Fruit fly (Drosophila melanogaster) whole organism, embryonic: ENCODE measurements around the gene CG32816.

ENCODE experiments used
- ATbp ChIP-seq: fragments of 200-800 bp; sonication (Bioruptor generic); optimal IDR thresholded peaks from 2 replicates; lab custom pipeline; 2017; ENCODE audit warnings: missing biosample characterization, mild to moderate bottlenecking, missing genetic modification characterization, missing genetic modification reagents
- C15 ChIP-seq: fragments of 200-800 bp; sonication (Bioruptor generic); IDR thresholded peaks from 3 replicates; pipeline ENCODE4 v1.3.6; 2022; ENCODE audit warnings: missing biosample characterization, missing genetic modification characterization
- CG10267 ChIP-seq: fragments of 200-800 bp; sonication (Bioruptor generic); optimal IDR thresholded peaks from 2 replicates; lab custom pipeline; 2018; ENCODE audit warnings: missing biosample characterization, mild to moderate bottlenecking, missing genetic modification characterization, moderate library complexity
- CG10959 ChIP-seq: fragments of 200-800 bp; sonication (Bioruptor generic); IDR thresholded peaks from 2 replicates; pipeline ENCODE4 v1.3.6; 2022; ENCODE audit warnings: missing biosample characterization, missing genetic modification characterization
- CG11456 ChIP-seq: fragments of 200-800 bp; sonication (Bioruptor generic); IDR thresholded peaks from 3 replicates; pipeline ENCODE4 v1.3.6; 2022; ENCODE audit warnings: missing biosample characterization, missing genetic modification characterization
- CG11695 ChIP-seq: fragments of 200-800 bp; sonication (Bioruptor generic); IDR thresholded peaks from 3 replicates; pipeline ENCODE4 v1.3.6; 2022; ENCODE audit warnings: missing biosample characterization, missing genetic modification characterization
- CG13287 ChIP-seq: fragments of 200-800 bp; sonication (Bioruptor generic); IDR thresholded peaks from 2 replicates; pipeline ENCODE4 v1.3.6; 2022; ENCODE audit warnings: missing biosample characterization, missing genetic modification characterization; ENCODE audit not compliant: partially characterized antibody
- CG13296 ChIP-seq: fragments of 200-800 bp; sonication (Bioruptor generic); optimal IDR thresholded peaks from 3 replicates; lab custom pipeline; 2018; ENCODE audit warnings: missing biosample characterization, mild to moderate bottlenecking, missing genetic modification characterization
- CG14860 ChIP-seq: fragments of 200-800 bp; sonication (Bioruptor generic); IDR thresholded peaks from 3 replicates; pipeline ENCODE4 v1.3.6; 2022; ENCODE audit warnings: missing biosample characterization, missing genetic modification characterization; ENCODE audit not compliant: partially characterized antibody
- CG15073 ChIP-seq: fragments of 200-800 bp; sonication (Bioruptor generic); optimal IDR thresholded peaks from 2 replicates; lab custom pipeline; 2016; ENCODE audit warnings: missing biosample characterization, missing genetic modification characterization
- CG17359 ChIP-seq: fragments of 200-800 bp; sonication (Bioruptor generic); optimal IDR thresholded peaks from 3 replicates; lab custom pipeline; 2018; ENCODE audit warnings: missing biosample characterization, mild to moderate bottlenecking, missing genetic modification characterization, moderate library complexity
- CG17361 ChIP-seq: fragments of 200-800 bp; sonication (Bioruptor generic); IDR thresholded peaks from 3 replicates; pipeline ENCODE4 v1.3.6; 2022; ENCODE audit warnings: missing biosample characterization, missing genetic modification characterization
- CG17385 ChIP-seq: fragments of 200-800 bp; sonication (Bioruptor generic); optimal IDR thresholded peaks from 3 replicates; lab custom pipeline; 2018; ENCODE audit warnings: missing biosample characterization, mild to moderate bottlenecking, missing genetic modification characterization
- CG17802 ChIP-seq: fragments of 200-800 bp; sonication (Bioruptor generic); optimal IDR thresholded peaks from 2 replicates; lab custom pipeline; 2018; ENCODE audit warnings: missing biosample characterization, mild to moderate bottlenecking, missing genetic modification characterization, moderate library complexity
- CG18262 ChIP-seq: fragments of 200-800 bp; optimal IDR thresholded peaks from 3 replicates; lab custom pipeline; 2019; ENCODE audit warnings: missing biosample characterization, mild to moderate bottlenecking, missing genetic modification characterization, moderate library complexity
- CG18619 ChIP-seq: fragments of 200-800 bp; sonication (Bioruptor generic); optimal IDR thresholded peaks from 3 replicates; lab custom pipeline; 2017; ENCODE audit warnings: missing biosample characterization, mild to moderate bottlenecking, missing genetic modification characterization
- CG2678 ChIP-seq: fragments of 200-800 bp; sonication (Bioruptor generic); optimal IDR thresholded peaks from 3 replicates; lab custom pipeline; 2019; ENCODE audit warnings: missing biosample characterization, mild to moderate bottlenecking, missing genetic modification characterization, moderate library complexity
- CG2712 ChIP-seq: fragments of 200-800 bp; optimal IDR thresholded peaks from 3 replicates; lab custom pipeline; 2019; ENCODE audit warnings: missing biosample characterization, mild to moderate bottlenecking, missing genetic modification characterization, moderate library complexity
- CG2889 ChIP-seq: fragments of 200-800 bp; sonication (Bioruptor generic); IDR thresholded peaks from 3 replicates; pipeline ENCODE4 v1.3.6; 2022; ENCODE audit warnings: missing biosample characterization, missing genetic modification characterization
- CG3281 ChIP-seq: fragments of 200-800 bp; sonication (Bioruptor generic); optimal IDR thresholded peaks from 3 replicates; lab custom pipeline; 2017; ENCODE audit warnings: missing biosample characterization, mild to moderate bottlenecking, missing genetic modification characterization
- CG5180 ChIP-seq: fragments of 200-800 bp; sonication (Bioruptor generic); optimal IDR thresholded peaks from 3 replicates; lab custom pipeline; 2017; ENCODE audit warnings: missing biosample characterization, missing genetic modification characterization, mild to moderate bottlenecking, moderate library complexity, missing genetic modification reagents
- CG7271 ChIP-seq: fragments of 200-800 bp; sonication (Bioruptor generic); optimal IDR thresholded peaks from 2 replicates; lab custom pipeline; 2018; ENCODE audit warnings: missing biosample characterization, mild to moderate bottlenecking, missing genetic modification characterization, moderate library complexity
- CG7839 ChIP-seq: fragments of 200-800 bp; sonication (Bioruptor generic); optimal IDR thresholded peaks from 3 replicates; lab custom pipeline; 2018; ENCODE audit warnings: missing biosample characterization, mild to moderate bottlenecking, missing genetic modification characterization, moderate library complexity
- CG8359 ChIP-seq: fragments of 200-800 bp; sonication (Bioruptor generic); optimal IDR thresholded peaks from 2 replicates; lab custom pipeline; 2017; ENCODE audit warnings: missing biosample characterization, mild to moderate bottlenecking, missing genetic modification characterization, borderline replicate concordance
- CG9817 ChIP-seq: fragments of 200-800 bp; sonication (Bioruptor generic); optimal IDR thresholded peaks from 2 replicates; lab custom pipeline; 2018; ENCODE audit warnings: missing biosample characterization, mild to moderate bottlenecking, missing genetic modification characterization, moderate library complexity
- D19B ChIP-seq: fragments of 200-800 bp; sonication (Bioruptor generic); optimal IDR thresholded peaks from 2 replicates; lab custom pipeline; 2017; ENCODE audit warnings: missing biosample characterization, mild to moderate bottlenecking, missing genetic modification characterization
- Dref ChIP-seq: fragments of 200-800 bp; sonication (Bioruptor generic); IDR thresholded peaks from 2 replicates; pipeline ENCODE4 v1.3.6; 2022; ENCODE audit warnings: missing biosample characterization, missing genetic modification characterization
- Ets65A ChIP-seq: fragments of 200-800 bp; sonication (Bioruptor generic); peaks from one replicate; lab custom pipeline; 2016; ENCODE audit warnings: missing biosample characterization, missing genetic modification characterization
- Fer1 ChIP-seq: fragments of 200-800 bp; sonication (Bioruptor generic); optimal IDR thresholded peaks from 2 replicates; lab custom pipeline; 2017; ENCODE audit warnings: missing biosample characterization, mild to moderate bottlenecking, missing genetic modification characterization
- Mes4 ChIP-seq: fragments of 200-800 bp; sonication (Bioruptor generic); optimal IDR thresholded peaks from 2 replicates; lab custom pipeline; 2016; ENCODE audit warnings: missing biosample characterization, missing genetic modification characterization
- Oli ChIP-seq: fragments of 200-800 bp; sonication (Bioruptor generic); optimal IDR thresholded peaks from 2 replicates; lab custom pipeline; 2018; ENCODE audit warnings: missing biosample characterization, mild to moderate bottlenecking, missing genetic modification characterization, moderate library complexity
- Six4 ChIP-seq: fragments of 200-800 bp; sonication (Bioruptor generic); optimal IDR thresholded peaks from 2 replicates; lab custom pipeline; 2016; ENCODE audit warnings: missing biosample characterization, missing genetic modification characterization
- Sox102F ChIP-seq: fragments of 200-800 bp; sonication (Bioruptor generic); optimal IDR thresholded peaks from 2 replicates; lab custom pipeline; 2018; ENCODE audit warnings: missing biosample characterization, mild to moderate bottlenecking, missing genetic modification characterization, moderate library complexity
- Sry-β ChIP-seq: fragments of 200-800 bp; sonication (Bioruptor generic); optimal IDR thresholded peaks from 2 replicates; lab custom pipeline; 2018; ENCODE audit warnings: missing biosample characterization, mild to moderate bottlenecking, missing genetic modification characterization, moderate library complexity
- Ssrp ChIP-seq: fragments of 200-800 bp; sonication (Bioruptor generic); optimal IDR thresholded peaks from 2 replicates; lab custom pipeline; 2018; ENCODE audit warnings: missing biosample characterization, mild to moderate bottlenecking, missing genetic modification characterization, moderate library complexity
- Taf1 ChIP-seq: fragments of 200-800 bp; sonication (Bioruptor generic); IDR thresholded peaks from 2 replicates; pipeline ENCODE4 v1.3.6; 2022; ENCODE audit warnings: missing biosample characterization, missing genetic modification characterization
- dan ChIP-seq: fragments of 200-800 bp; sonication (Bioruptor generic); IDR thresholded peaks from 2 replicates; pipeline ENCODE4 v1.3.6; 2022; ENCODE audit warnings: missing biosample characterization, missing genetic modification characterization
- dpn ChIP-seq, 2 experiments: fragments of 200-800 bp; sonication (Bioruptor generic); optimal IDR thresholded peaks; 3 replicates each; lab custom pipeline; 2016; ENCODE audit warnings: missing biosample characterization in 2 of 2, missing genetic modification characterization in 2 of 2
- ftz-f1 ChIP-seq: fragments of 200-800 bp; sonication (Bioruptor generic); optimal IDR thresholded peaks from 2 replicates; lab custom pipeline; 2016; ENCODE audit warnings: missing biosample characterization, missing genetic modification characterization
- lab ChIP-seq: fragments of 200-800 bp; sonication (Bioruptor generic); optimal IDR thresholded peaks from 3 replicates; lab custom pipeline; 2017; ENCODE audit warnings: missing biosample characterization, missing genetic modification characterization, mild to moderate bottlenecking, moderate library complexity, missing genetic modification reagents
- nerfin-2 ChIP-seq: fragments of 200-800 bp; sonication (Bioruptor generic); IDR thresholded peaks from 2 replicates; pipeline ENCODE4 v1.3.6; 2022; ENCODE audit warnings: missing biosample characterization, missing genetic modification characterization; ENCODE audit not compliant: partially characterized antibody
- oc ChIP-seq: fragments of 200-800 bp; sonication (Bioruptor generic); optimal IDR thresholded peaks from 2 replicates; lab custom pipeline; 2018; ENCODE audit warnings: missing biosample characterization, mild to moderate bottlenecking, missing genetic modification characterization, moderate library complexity
- odd ChIP-seq: fragments of 200-800 bp; sonication (Bioruptor generic); optimal IDR thresholded peaks from 2 replicates; lab custom pipeline; 2017; ENCODE audit warnings: missing biosample characterization, mild to moderate bottlenecking, missing genetic modification characterization
- onecut ChIP-seq: fragments of 200-800 bp; sonication (Bioruptor generic); IDR thresholded peaks from 2 replicates; pipeline ENCODE4 v1.3.6; 2022; ENCODE audit warnings: missing biosample characterization, missing genetic modification characterization
- peb ChIP-seq: fragments of 200-800 bp; sonication (Bioruptor generic); IDR thresholded peaks from 2 replicates; pipeline ENCODE4 v1.3.6; 2022; ENCODE audit warnings: missing biosample characterization, missing genetic modification characterization
- sc ChIP-seq, 3 experiments: fragments of >200 bp in 2 of 3; fragments of 200-800 bp in 1 of 3; sonication (Bioruptor generic) in 1 of 3; optimal IDR thresholded peaks; 2 replicates in 2 of 3; 3 replicates in 1 of 3; lab custom pipeline; 2017; ENCODE audit warnings: mild to moderate bottlenecking in 1 of 3, missing biosample characterization in 1 of 3, missing genetic modification characterization in 1 of 3, missing genetic modification reagents in 1 of 3
- ttk ChIP-seq: fragments of 200-800 bp; sonication (Bioruptor generic); IDR thresholded peaks from 2 replicates; pipeline ENCODE4 v2.1.2; 2022; ENCODE audit warnings: missing biosample characterization, missing genetic modification characterization
- wek ChIP-seq: fragments of 200-800 bp; sonication (Bioruptor generic); optimal IDR thresholded peaks from 3 replicates; lab custom pipeline; 2018; ENCODE audit warnings: missing biosample characterization, mild to moderate bottlenecking, missing genetic modification characterization, moderate library complexity

The CG32816 gene

dm6 chrX:334624-335292, 135.8 kb downstream of the CG32816 start (continued):
- peak; percentile 53 for TF ChIP-seq Oli
- no peak for TF ChIP-seq CG17802 (tag; lab: Kevin White, UChicago)
- no peak for TF ChIP-seq ftz-f1 (GFP tag; lab: Kevin White, UChicago)
- peak; percentile 28 for TF ChIP-seq CG17385
- TF ChIP-seq Taf1 (GFP tag; lab: Robert Waterston, UW), result no peak
- no peak for TF ChIP-seq CG7271
- TF ChIP-seq Ssrp (tag; lab: Kevin White, UChicago), result peak; percentile 7
- peak; percentile 81 for TF ChIP-seq D19B (GFP tag; lab: Kevin White, UChicago)
- peak; percentile 10 for TF ChIP-seq CG3281 (GFP tag; lab: Kevin White, UChicago)
- TF ChIP-seq CG15073 (GFP tag; lab: Kevin White, UChicago), result no peak
- peak; percentile 58 for TF ChIP-seq CG2678 (tag; lab: Kevin White, UChicago)
- TF ChIP-seq peb (GFP tag; lab: Robert Waterston, UW), result no peak
- TF ChIP-seq CG10959 (GFP tag; lab: Robert Waterston, UW), result no peak
- TF ChIP-seq Dref (GFP tag; lab: Robert Waterston, UW), result no peak
- TF ChIP-seq Six4 (GFP tag; lab: Kevin White, UChicago), result no peak
- TF ChIP-seq Ets65A (GFP tag; lab: Kevin White, UChicago), result no peak
- TF ChIP-seq CG8359 (GFP tag; lab: Kevin White, UChicago), result peak; percentile 97
- TF ChIP-seq ATbp (GFP tag; lab: Kevin White, UChicago), result peak; percentile 55
- peak; percentile 64 for TF ChIP-seq Sox102F (GFP tag; lab: Kevin White, UChicago)
- peak; percentile 45 for TF ChIP-seq CG17359 (tag; lab: Kevin White, UChicago)
- peak; percentile 59; the same call in 2 of the 3 replicates for TF ChIP-seq CG14860 (GFP tag; lab: Robert Waterston, UW)
- no peak for TF ChIP-seq ttk (GFP tag; lab: Robert Waterston, UW)
- TF ChIP-seq CG18619 (GFP tag; lab: Kevin White, UChicago), result peak; percentile 25
- TF ChIP-seq dpn (GFP tag; optimal IDR thresholded peaks at IDR 0.05; lab: Kevin White, UChicago), result peak in 1 of 2 experiments; percentile 5
- TF ChIP-seq CG7839 (tag; lab: Kevin White, UChicago), result peak; percentile 55
- TF ChIP-seq CG13287 (GFP tag; lab: Robert Waterston, UW), result peak; percentile 56
- TF ChIP-seq CG9817 (tag; lab: Kevin White, UChicago), result no peak
- TF ChIP-seq CG2712, result peak; percentile 38
- TF ChIP-seq CG5180, result peak; percentile 11
- TF ChIP-seq onecut, result 0 out of 2 replicates have a peak, but pooled peaks have one; percentile 7
- TF ChIP-seq CG11695 (GFP tag; lab: Robert Waterston, UW), result no peak
- peak; percentile 58 for TF ChIP-seq oc (tag; lab: Kevin White, UChicago)
- no peak for TF ChIP-seq Sry-β (GFP tag; lab: Kevin White, UChicago)
- TF ChIP-seq CG2889, result no peak
- peak; percentile 33 for TF ChIP-seq CG18262
- TF ChIP-seq lab (GFP tag; lab: Kevin White, UChicago), result peak; percentile 50
- peak; percentile 27 for TF ChIP-seq CG10267 (tag; lab: Kevin White, UChicago)
- peak; percentile 15 for TF ChIP-seq odd (GFP tag; lab: Kevin White, UChicago)
- peak; percentile 37 for TF ChIP-seq Fer1 (GFP tag; lab: Kevin White, UChicago)
- peak; percentile 29; the same call in 1 of the 3 replicates for TF ChIP-seq CG17361
- TF ChIP-seq CG11456 (GFP tag; lab: Robert Waterston, UW), result no peak
- no peak for TF ChIP-seq Mes4 (GFP tag; lab: Kevin White, UChicago)
- peak; percentile 46 for TF ChIP-seq nerfin-2
- no peak for TF ChIP-seq C15 (GFP tag; lab: Robert Waterston, UW)
- TF ChIP-seq CG13296 (GFP tag; lab: Kevin White, UChicago), result no peak
- TF ChIP-seq wek (GFP tag; lab: Kevin White, UChicago), result no peak
- TF ChIP-seq dan (GFP tag; lab: Robert Waterston, UW), result no peak
- TF ChIP-seq sc (optimal IDR thresholded peaks at IDR 0.05; lab: Kevin White, UChicago), result no peak
- TF ChIP-seq sc (GFP tag; optimal IDR thresholded peaks at IDR 0.05; lab: Kevin White, UChicago), result peak; percentile 67
